Worm (Caenorhabditis elegans): ENCODE results near the gene imph-1.

ce11 chrIII:4505726-4506125, 47.7 kb upstream of the imph-1 start:
- TF ChIP-seq elt-1 (tag; optimal IDR thresholded peaks at IDR 0.05; ENCODE audit: borderline replicate concordance, insufficient read depth) (no peak), ztf-11 (tag; optimal IDR thresholded peaks at IDR 0.05) (no peak), nhr-2 (tag; optimal IDR thresholded peaks at IDR 0.05) (no peak), sptf-1 (tag; optimal IDR thresholded peaks at IDR 0.05) (no peak), bed-3 (GFP tag; optimal IDR thresholded peaks at IDR 0.05) (no peak), pha-4 (tag; optimal IDR thresholded peaks at IDR 0.05) (no peak), ceh-83 (GFP tag; optimal IDR thresholded peaks at IDR 0.05) (no peak), nhr-28 (tag; optimal IDR thresholded peaks at IDR 0.05) (no peak)

Data from whole organism, mixed stage, embryonic.